Worm (Caenorhabditis elegans) whole organism, L4 larva: ENCODE data around the gene mdl-1.
A peak's percentile ranks its signal among the peaks of the same experiment; 100 is the strongest.

Source experiments
- ZK337.2 ChIP-seq: fragments of 200-800 bp; sonication (Bioruptor generic); IDR thresholded peaks from 2 replicates; pipeline ENCODE4 v1.3.6; 2022; ENCODE audit warnings: missing genetic modification reagents, missing genetic modification characterization, missing compliant biosample characterization
- aha-1 ChIP-seq: fragments of 150-350 bp; peaks from one replicate; lab custom pipeline; 2014; ENCODE audit warnings: missing biosample characterization, missing genetic modification characterization
- ama-1 ChIP-seq: fragments of 150-350 bp; optimal IDR thresholded peaks from 2 replicates; lab custom pipeline; 2014; ENCODE audit warnings: inconsistent platforms, mixed read lengths
- ceh-20 ChIP-seq: fragments of 200-800 bp; sonication (Bioruptor generic); IDR thresholded peaks from 2 replicates; pipeline ENCODE4 v1.3.6; 2022; ENCODE audit warnings: missing genetic modification reagents, missing genetic modification characterization, missing compliant biosample characterization
- ceh-28 ChIP-seq: fragments of 150-350 bp; optimal IDR thresholded peaks from 2 replicates; lab custom pipeline; 2014; ENCODE audit warnings: missing biosample characterization, missing genetic modification reagents, missing genetic modification characterization
- ceh-44 ChIP-seq: fragments of 200-800 bp; sonication (Bioruptor generic); IDR thresholded peaks from 2 replicates; pipeline ENCODE4 v1.3.6; 2022; ENCODE audit warnings: missing genetic modification reagents, missing genetic modification characterization, missing compliant biosample characterization
- ces-1 ChIP-seq: fragments of 150-350 bp; sonication (generic microtip); optimal IDR thresholded peaks from 4 replicates; lab custom pipeline; 2014; ENCODE audit warnings: missing biosample characterization, missing genetic modification reagents, missing genetic modification characterization
- daf-8 ChIP-seq: fragments of 200-800 bp; sonication (Bioruptor generic); IDR thresholded peaks from 2 replicates; pipeline ENCODE4 v1.3.6; 2022; ENCODE audit warnings: missing genetic modification characterization, missing compliant biosample characterization
- dmd-6 ChIP-seq: fragments of 200-800 bp; sonication (Bioruptor generic); IDR thresholded peaks from 2 replicates; pipeline ENCODE4 v1.3.6; 2022; ENCODE audit warnings: missing genetic modification reagents, missing genetic modification characterization, missing compliant biosample characterization
- dmd-9 ChIP-seq: fragments of 200-800 bp; sonication (Bioruptor generic); IDR thresholded peaks from 2 replicates; pipeline ENCODE4 v1.3.6; 2022; ENCODE audit warnings: missing genetic modification reagents, missing genetic modification characterization, missing compliant biosample characterization
- dve-1 ChIP-seq: sonication (generic microtip); optimal IDR thresholded peaks from 2 replicates; lab custom pipeline; 2017; ENCODE audit warnings: antibody characterized with exemption, mild to moderate bottlenecking, missing genetic modification characterization, missing compliant biosample characterization; ENCODE audit not compliant: insufficient read depth
- egl-27 ChIP-seq: sonication (generic microtip); optimal IDR thresholded peaks from 3 replicates; lab custom pipeline; 2017; ENCODE audit warnings: missing biosample characterization, missing genetic modification reagents, missing genetic modification characterization
- fos-1 ChIP-seq: fragments of 150-350 bp; optimal IDR thresholded peaks from 2 replicates; lab custom pipeline; 2014; ENCODE audit warnings: missing biosample characterization, missing genetic modification characterization
- hif-1 ChIP-seq, 2 experiments: sonication (generic microtip); optimal IDR thresholded peaks; 2 replicates each; lab custom pipeline; 2016 to 2017; ENCODE audit warnings: missing compliant biosample characterization in 2 of 2, missing genetic modification characterization in 2 of 2, missing genetic modification reagents in 2 of 2, missing genotype in 2 of 2, mild to moderate bottlenecking in 1 of 2
- hlh-30 ChIP-seq: sonication (generic microtip); optimal IDR thresholded peaks from 2 replicates; lab custom pipeline; 2017; ENCODE audit warnings: antibody characterized with exemption, mild to moderate bottlenecking, missing genetic modification characterization, missing compliant biosample characterization; ENCODE audit not compliant: insufficient read depth
- hmg-1.1 ChIP-seq: fragments of 200-800 bp; sonication (Bioruptor generic); IDR thresholded peaks from 2 replicates; pipeline ENCODE4 v1.3.6; 2022; ENCODE audit warnings: missing genetic modification reagents, missing genetic modification characterization, missing compliant biosample characterization
- jun-1 ChIP-seq: fragments of 150-350 bp; optimal IDR thresholded peaks from 2 replicates; lab custom pipeline; 2014; ENCODE audit warnings: missing biosample characterization, missing genetic modification reagents, missing genetic modification characterization
- lim-7 ChIP-seq: fragments of 200-800 bp; sonication (Bioruptor generic); IDR thresholded peaks from 2 replicates; pipeline ENCODE4 v1.3.6; 2022; ENCODE audit warnings: missing genetic modification characterization, missing compliant biosample characterization
- lin-15B ChIP-seq: fragments of 150-350 bp; sonication (generic microtip); optimal IDR thresholded peaks from 3 replicates; lab custom pipeline; 2014; ENCODE audit warnings: missing biosample characterization, missing genetic modification characterization
- lin-29 ChIP-seq: fragments of 200-800 bp; sonication (Bioruptor generic); IDR thresholded peaks from 2 replicates; pipeline ENCODE4 v1.3.6; 2022; ENCODE audit warnings: missing genetic modification reagents, missing genetic modification characterization, missing compliant biosample characterization
- lsy-2 ChIP-seq, 2 experiments: fragments of 150-350 bp in 1 of 2; sonication (generic microtip) in 1 of 2; optimal IDR thresholded peaks; 2 replicates each; lab custom pipeline; 2014 to 2017; ENCODE audit warnings: missing biosample characterization in 2 of 2, missing genetic modification characterization in 2 of 2
- madf-9 ChIP-seq: fragments of 200-800 bp; sonication (Bioruptor generic); conservative IDR thresholded peaks from 2 replicates; pipeline ENCODE4 v1.3.6; 2022; ENCODE audit warnings: missing genetic modification reagents, missing genetic modification characterization, missing compliant biosample characterization
- mdl-1 ChIP-seq, 2 experiments: fragments of 150-350 bp in 1 of 2; sonication (generic microtip) in 1 of 2; optimal IDR thresholded peaks; 2 replicates each; lab custom pipeline; 2014 to 2017; ENCODE audit warnings: missing biosample characterization in 2 of 2, missing genetic modification characterization in 2 of 2
- mxl-2 ChIP-seq: fragments of 200-800 bp; sonication (Bioruptor generic); conservative IDR thresholded peaks from 2 replicates; pipeline ENCODE4 v1.3.6; 2022; ENCODE audit warnings: missing genetic modification reagents, missing genetic modification characterization, missing compliant biosample characterization
- mxl-3 ChIP-seq: fragments of 200-800 bp; sonication (Bioruptor generic); optimal IDR thresholded peaks from 2 replicates; lab custom pipeline; 2018; ENCODE audit warnings: mild to moderate bottlenecking, missing genetic modification characterization, missing compliant biosample characterization
- nhr-10 ChIP-seq: fragments of 150-350 bp; optimal IDR thresholded peaks from 2 replicates; lab custom pipeline; 2014; ENCODE audit warnings: missing biosample characterization, missing genetic modification characterization
- nhr-102 ChIP-seq: sonication (generic microtip); optimal IDR thresholded peaks from 2 replicates; lab custom pipeline; 2016; ENCODE audit warnings: mild to moderate bottlenecking, missing genetic modification characterization, moderate library complexity, missing compliant biosample characterization
- nhr-11 ChIP-seq: fragments of 150-350 bp; optimal IDR thresholded peaks from 2 replicates; lab custom pipeline; 2014; ENCODE audit warnings: missing biosample characterization, missing genetic modification characterization
- nhr-28 ChIP-seq: fragments of 150-350 bp; optimal IDR thresholded peaks from 2 replicates; lab custom pipeline; 2014; ENCODE audit warnings: missing biosample characterization, missing genetic modification characterization
- nhr-41 ChIP-seq: fragments of 200-800 bp; sonication (Bioruptor generic); IDR thresholded peaks from 2 replicates; pipeline ENCODE4 v1.3.6; 2022; ENCODE audit warnings: missing genetic modification reagents, missing genetic modification characterization, missing compliant biosample characterization
- nhr-6 ChIP-seq: fragments of 150-350 bp; optimal IDR thresholded peaks from 2 replicates; lab custom pipeline; 2014; ENCODE audit warnings: missing biosample characterization, missing genetic modification characterization
- php-3 ChIP-seq: fragments of 200-800 bp; sonication (Bioruptor generic); IDR thresholded peaks from 2 replicates; pipeline ENCODE4 v1.3.6; 2022; ENCODE audit warnings: missing genetic modification reagents, missing genetic modification characterization, missing compliant biosample characterization
- pqm-1 ChIP-seq: sonication (generic microtip); optimal IDR thresholded peaks from 2 replicates; lab custom pipeline; 2017; ENCODE audit warnings: missing biosample characterization, missing genetic modification characterization
- snpc-1.2 ChIP-seq: fragments of 200-800 bp; sonication (Bioruptor generic); IDR thresholded peaks from 2 replicates; pipeline ENCODE4 v1.3.6; 2022; ENCODE audit warnings: missing genetic modification reagents, missing genetic modification characterization, missing compliant biosample characterization
- tra-1 ChIP-seq: fragments of 200-800 bp; sonication (Bioruptor generic); IDR thresholded peaks from 2 replicates; pipeline ENCODE4 v1.3.6; 2022; ENCODE audit warnings: missing genetic modification reagents, missing genetic modification characterization, missing compliant biosample characterization
- unc-130 ChIP-seq: sonication (generic microtip); optimal IDR thresholded peaks from 2 replicates; lab custom pipeline; 2016; ENCODE audit warnings: missing genetic modification reagents, missing genetic modification characterization, missing compliant biosample characterization
- unc-62 ChIP-seq, 3 experiments: fragments of 150-350 bp in 1 of 3; sonication (generic microtip); optimal IDR thresholded peaks in 2 of 3; peaks in 1 of 3; 1 replicate in 1 of 3; 2 replicates in 2 of 3; lab custom pipeline; 2014 to 2017; ENCODE audit warnings: missing biosample characterization in 3 of 3, missing genetic modification characterization in 3 of 3, missing genetic modification reagents in 3 of 3, missing genotype in 1 of 3
- zag-1 ChIP-seq: fragments of 150-350 bp; optimal IDR thresholded peaks from 2 replicates; lab custom pipeline; 2014; ENCODE audit warnings: missing biosample characterization, missing genetic modification characterization
- zfp-2 ChIP-seq: sonication (generic microtip); optimal IDR thresholded peaks from 2 replicates; lab custom pipeline; 2016; ENCODE audit warnings: mild to moderate bottlenecking, missing genetic modification characterization, missing compliant biosample characterization
- zfp-3 ChIP-seq: fragments of 200-800 bp; sonication (Bioruptor generic); conservative IDR thresholded peaks from 2 replicates; pipeline ENCODE4 v1.3.6; 2022; ENCODE audit warnings: missing genetic modification reagents, missing genetic modification characterization, missing compliant biosample characterization
- zip-2 ChIP-seq: fragments of 150-350 bp; optimal IDR thresholded peaks from 2 replicates; lab custom pipeline; 2014; ENCODE audit warnings: missing biosample characterization, missing genetic modification characterization

Gene mdl-1

ce11 chrX:6737329-6738008, 4.7 kb upstream of the mdl-1 start (continued):
- TF ChIP-seq ces-1 (no peak), daf-8 (GFP tag; lab: Robert Waterston, UW) (no peak), dmd-9 (GFP tag; lab: Robert Waterston, UW) (no peak), nhr-28 (tag; lab: Kevin White, UChicago) (peak; percentile 94), zfp-3 (GFP tag; lab: Robert Waterston, UW) (peak; percentile 38; the same call in 1 of the 2 replicates), hif-1 (tag; optimal IDR thresholded peaks at IDR 0.05; lab: Kevin White, UChicago) (peak; percentile 77 to 97), nhr-10 (tag; lab: Kevin White, UChicago) (peak; percentile 91), lim-7 (GFP tag; lab: Robert Waterston, UW) (no peak; the same call in 1 of the 2 replicates), unc-62 (GFP tag; optimal IDR thresholded peaks at IDR 0.05 in 1 of 2; lab: Kevin White, UChicago) (peak in 1 of 2 experiments; percentile 86), unc-62 (tag; optimal IDR thresholded peaks at IDR 0.05; lab: Kevin White, UChicago) (no peak), dve-1 (tag; lab: Kevin White, UChicago) (peak; percentile 91), zag-1 (tag; lab: Kevin White, UChicago) (no peak), madf-9 (0 out of 2 replicates have a peak, but pooled peaks have one; percentile 37), ceh-44 (GFP tag; lab: Robert Waterston, UW) (no peak), nhr-6 (tag; lab: Kevin White, UChicago) (peak; percentile 90), snpc-1.2 (GFP tag; lab: Robert Waterston, UW) (no peak), mdl-1 (tag; optimal IDR thresholded peaks at IDR 0.05; lab: Kevin White, UChicago) (peak; percentile 100), php-3 (peak; percentile 64), egl-27 (tag; lab: Kevin White, UChicago) (peak; percentile 47), ceh-20 (peak; percentile 89), jun-1 (tag; lab: Kevin White, UChicago) (no peak), lin-29 (GFP tag; lab: Robert Waterston, UW) (no peak), nhr-41 (GFP tag; lab: Robert Waterston, UW) (no peak), aha-1 (tag; lab: Kevin White, UChicago) (peak; percentile 100), ceh-28 (tag; lab: Kevin White, UChicago) (no peak), ama-1 (lab: Kevin White, UChicago) (no peak)

- TF ChIP-seq lin-15B (tag; lab: Kevin White, UChicago) (no peak), zfp-2 (tag; lab: Kevin White, UChicago) (no peak), zag-1 (tag; lab: Kevin White, UChicago) (no peak), tra-1 (GFP tag; lab: Robert Waterston, UW) (no peak), dmd-6 (0 out of 2 replicates have a peak, but pooled peaks have one; percentile 31), nhr-28 (tag; lab: Kevin White, UChicago) (peak; percentile 0), unc-62 (GFP tag; optimal IDR thresholded peaks at IDR 0.05 in 1 of 2; lab: Kevin White, UChicago) (peak in 1 of 2 experiments; percentile 72), unc-62 (tag; optimal IDR thresholded peaks at IDR 0.05; lab: Kevin White, UChicago) (no peak), dve-1 (tag; lab: Kevin White, UChicago) (peak; percentile 10), hmg-1.1 (GFP tag; lab: Robert Waterston, UW) (0 out of 2 replicates have a peak, but pooled peaks have one; percentile 16), zip-2 (tag; lab: Kevin White, UChicago) (no peak), ZK337.2 (GFP tag; lab: Robert Waterston, UW) (no peak), ama-1 (lab: Kevin White, UChicago) (no peak)
These were observed 3.6 kb upstream of the mdl-1 start for ce11 chrX:6738535-6738934.

- TF ChIP-seq nhr-102: peak; percentile 7
- TF ChIP-seq lsy-2 (tag; optimal IDR thresholded peaks at IDR 0.05; lab: Kevin White, UChicago): peak in 1 of 2 experiments; percentile 42
- peak in 1 of 2 experiments; percentile 71 for TF ChIP-seq hif-1 (tag; optimal IDR thresholded peaks at IDR 0.05; lab: Kevin White, UChicago)
- peak; percentile 42 for TF ChIP-seq zip-2 (tag; lab: Kevin White, UChicago)
- peak in 1 of 2 experiments; percentile 94 for TF ChIP-seq unc-62 (GFP tag; optimal IDR thresholded peaks at IDR 0.05 in 1 of 2; lab: Kevin White, UChicago)
- no peak for TF ChIP-seq unc-62 (tag; optimal IDR thresholded peaks at IDR 0.05; lab: Kevin White, UChicago)
- TF ChIP-seq pqm-1 (tag; lab: Kevin White, UChicago): peak; percentile 4
- TF ChIP-seq mxl-3: no peak
- TF ChIP-seq fos-1 (tag; lab: Kevin White, UChicago): no peak
- TF ChIP-seq dve-1 (tag; lab: Kevin White, UChicago): peak; percentile 61
- 0 out of 2 replicates have a peak, but pooled peaks have one; percentile 17 for TF ChIP-seq mxl-2 (GFP tag; lab: Robert Waterston, UW)
- TF ChIP-seq hlh-30: peak; percentile 92
- 0 out of 2 replicates have a peak, but pooled peaks have one; percentile 4 for TF ChIP-seq tra-1 (GFP tag; lab: Robert Waterston, UW)
- TF ChIP-seq nhr-11 (tag; lab: Kevin White, UChicago): peak; percentile 34
- TF ChIP-seq unc-130 (GFP tag; lab: Kevin White, UChicago): no peak
- TF ChIP-seq dmd-6: peak; percentile 63
These were observed 2.8 kb upstream of the mdl-1 start for ce11 chrX:6739034-6740008.
